Fruit fly (Drosophila melanogaster) whole organism, embryonic: ENCODE data around the gene CG13309.

Experiments
- ATbp ChIP-seq: fragments of 200-800 bp; sonication (Bioruptor generic); optimal IDR thresholded peaks from 2 replicates; lab custom pipeline; 2017; ENCODE audit warnings: missing biosample characterization, mild to moderate bottlenecking, missing genetic modification characterization, missing genetic modification reagents
- Adf1 ChIP-seq: fragments of 200-800 bp; sonication (Bioruptor generic); IDR thresholded peaks from 2 replicates; pipeline ENCODE4 v1.3.6; 2022; ENCODE audit warnings: missing biosample characterization, missing genetic modification characterization
- Awh ChIP-seq: fragments of 200-800 bp; sonication (Bioruptor generic); IDR thresholded peaks from 2 replicates; pipeline ENCODE4, ENCODE4 v1.3.6; 2022; ENCODE audit warnings: missing biosample characterization, missing genetic modification characterization
- C15 ChIP-seq: fragments of 200-800 bp; sonication (Bioruptor generic); IDR thresholded peaks from 3 replicates; pipeline ENCODE4 v1.3.6; 2022; ENCODE audit warnings: missing biosample characterization, missing genetic modification characterization
- CG10959 ChIP-seq: fragments of 200-800 bp; sonication (Bioruptor generic); IDR thresholded peaks from 2 replicates; pipeline ENCODE4 v1.3.6; 2022; ENCODE audit warnings: missing biosample characterization, missing genetic modification characterization
- CG10979 ChIP-seq: fragments of 200-800 bp; sonication (Bioruptor generic); optimal IDR thresholded peaks from 2 replicates; lab custom pipeline; 2018; ENCODE audit warnings: missing biosample characterization, mild to moderate bottlenecking, missing genetic modification characterization, moderate library complexity
- CG11504 ChIP-seq: fragments of 200-800 bp; sonication (Bioruptor generic); optimal IDR thresholded peaks from 3 replicates; lab custom pipeline; 2019; ENCODE audit warnings: missing biosample characterization, mild to moderate bottlenecking, missing genetic modification characterization, moderate library complexity
- CG15601 ChIP-seq: fragments of 200-800 bp; sonication (Bioruptor generic); optimal IDR thresholded peaks from 3 replicates; lab custom pipeline; 2019; ENCODE audit warnings: missing biosample characterization, mild to moderate bottlenecking, missing genetic modification characterization, moderate library complexity
- CG17361 ChIP-seq: fragments of 200-800 bp; sonication (Bioruptor generic); IDR thresholded peaks from 3 replicates; pipeline ENCODE4 v1.3.6; 2022; ENCODE audit warnings: missing biosample characterization, missing genetic modification characterization
- CG18011 ChIP-seq: fragments of 200-800 bp; sonication (Bioruptor generic); optimal IDR thresholded peaks from 2 replicates; lab custom pipeline; 2017; ENCODE audit warnings: missing biosample characterization, missing genetic modification characterization, mild to moderate bottlenecking, moderate library complexity, missing genotype
- CG18262 ChIP-seq: fragments of 200-800 bp; optimal IDR thresholded peaks from 3 replicates; lab custom pipeline; 2019; ENCODE audit warnings: missing biosample characterization, mild to moderate bottlenecking, missing genetic modification characterization, moderate library complexity
- CG18619 ChIP-seq: fragments of 200-800 bp; sonication (Bioruptor generic); optimal IDR thresholded peaks from 3 replicates; lab custom pipeline; 2017; ENCODE audit warnings: missing biosample characterization, mild to moderate bottlenecking, missing genetic modification characterization
- CG2712 ChIP-seq: fragments of 200-800 bp; optimal IDR thresholded peaks from 3 replicates; lab custom pipeline; 2019; ENCODE audit warnings: missing biosample characterization, mild to moderate bottlenecking, missing genetic modification characterization, moderate library complexity
- CG31388 ChIP-seq: fragments of 200-800 bp; sonication (Bioruptor generic); optimal IDR thresholded peaks from 2 replicates; lab custom pipeline; 2016; ENCODE audit warnings: missing biosample characterization, missing genetic modification characterization
- CG33557 ChIP-seq: fragments of 200-800 bp; sonication (Bioruptor generic); optimal IDR thresholded peaks from 2 replicates; lab custom pipeline; 2019; ENCODE audit warnings: missing biosample characterization, mild to moderate bottlenecking, missing genetic modification characterization, moderate library complexity
- CG7556 ChIP-seq: fragments of 200-800 bp; sonication (Bioruptor generic); optimal IDR thresholded peaks from 2 replicates; lab custom pipeline; 2017; ENCODE audit warnings: missing biosample characterization, mild to moderate bottlenecking, missing genetic modification characterization
- CG8089 ChIP-seq: fragments of 200-800 bp; sonication (Bioruptor generic); optimal IDR thresholded peaks from 3 replicates; lab custom pipeline; 2016; ENCODE audit warnings: missing biosample characterization, missing genetic modification characterization
- CHES-1-like ChIP-seq: fragments of 200-800 bp; sonication (Bioruptor generic); optimal IDR thresholded peaks from 2 replicates; lab custom pipeline; 2016; ENCODE audit warnings: missing biosample characterization, missing genetic modification characterization
- CoRest ChIP-seq: fragments of 200-800 bp; sonication (Bioruptor generic); optimal IDR thresholded peaks from 3 replicates; lab custom pipeline; 2018; ENCODE audit warnings: missing biosample characterization, mild to moderate bottlenecking, missing genetic modification characterization, moderate library complexity
- Dll ChIP-seq: fragments of 200-800 bp; sonication (Bioruptor generic); IDR thresholded peaks from 4 replicates; pipeline ENCODE4 v1.3.6; 2022; ENCODE audit warnings: missing biosample characterization, missing genetic modification characterization; ENCODE audit not compliant: partially characterized antibody
- Ets65A ChIP-seq: fragments of 200-800 bp; sonication (Bioruptor generic); peaks from one replicate; lab custom pipeline; 2016; ENCODE audit warnings: missing biosample characterization, missing genetic modification characterization
- Med ChIP-seq: fragments of 200-800 bp; sonication (Bioruptor generic); peaks from one replicate; lab custom pipeline; 2016; ENCODE audit warnings: missing biosample characterization, missing genetic modification characterization, mild to moderate bottlenecking, inconsistent platforms, moderate library complexity
- Meics ChIP-seq: fragments of 200-800 bp; sonication (Bioruptor generic); optimal IDR thresholded peaks from 2 replicates; lab custom pipeline; 2017; ENCODE audit warnings: missing biosample characterization, mild to moderate bottlenecking, missing genetic modification characterization
- Ravus ChIP-seq: fragments of 200-800 bp; sonication (Bioruptor generic); IDR thresholded peaks from 2 replicates; pipeline ENCODE4 v1.3.6; 2022; ENCODE audit warnings: missing biosample characterization, missing genetic modification characterization
- Trl ChIP-seq, 3 experiments: fragments of >200 bp in 2 of 3; fragments of 200-800 bp in 1 of 3; sonication (Bioruptor generic) in 1 of 3; optimal IDR thresholded peaks; 2 replicates in 1 of 3; 3 replicates in 2 of 3; lab custom pipeline; 2016 to 2017; ENCODE audit warnings: missing biosample characterization in 1 of 3, missing genetic modification characterization in 1 of 3
- Vsx1 ChIP-seq: fragments of 200-800 bp; sonication (Bioruptor generic); optimal IDR thresholded peaks from 2 replicates; lab custom pipeline; 2017; ENCODE audit warnings: missing biosample characterization, mild to moderate bottlenecking, missing genetic modification characterization, missing genetic modification reagents
- abd-A ChIP-seq: fragments of 200-800 bp; sonication (Bioruptor generic); optimal IDR thresholded peaks from 3 replicates; lab custom pipeline; 2019; ENCODE audit warnings: missing biosample characterization, mild to moderate bottlenecking, missing genetic modification characterization, moderate library complexity
- bsh ChIP-seq, 2 experiments: fragments of 200-800 bp; sonication (Bioruptor generic); optimal IDR thresholded peaks; 2 replicates each; lab custom pipeline; 2017 to 2018; ENCODE audit warnings: mild to moderate bottlenecking in 2 of 2, missing biosample characterization in 2 of 2, missing genetic modification characterization in 2 of 2, moderate library complexity in 1 of 2
- croc ChIP-seq: fragments of 200-800 bp; sonication (Bioruptor generic); conservative IDR thresholded peaks from 3 replicates; pipeline ENCODE4 v1.3.6; 2022; ENCODE audit warnings: missing biosample characterization, missing genetic modification characterization
- dan ChIP-seq: fragments of 200-800 bp; sonication (Bioruptor generic); IDR thresholded peaks from 2 replicates; pipeline ENCODE4 v1.3.6; 2022; ENCODE audit warnings: missing biosample characterization, missing genetic modification characterization
- disco-r ChIP-seq: fragments of 200-800 bp; sonication (Bioruptor generic); optimal IDR thresholded peaks from 2 replicates; lab custom pipeline; 2016; ENCODE audit warnings: missing biosample characterization, missing genetic modification characterization
- ems ChIP-seq: fragments of 200-800 bp; sonication (Bioruptor generic); optimal IDR thresholded peaks from 3 replicates; lab custom pipeline; 2016; ENCODE audit warnings: missing biosample characterization, missing genetic modification characterization
- esg ChIP-seq: fragments of 200-800 bp; sonication (Bioruptor generic); conservative IDR thresholded peaks from 2 replicates; pipeline ENCODE4 v1.3.6; 2022; ENCODE audit warnings: missing biosample characterization, missing genetic modification characterization
- gem ChIP-seq: fragments of 200-800 bp; sonication (Bioruptor generic); optimal IDR thresholded peaks from 2 replicates; lab custom pipeline; 2019; ENCODE audit warnings: missing biosample characterization, mild to moderate bottlenecking, missing genetic modification characterization, moderate library complexity
- hth ChIP-seq: fragments of >200 bp; optimal IDR thresholded peaks from 2 replicates; lab custom pipeline; 2017; ENCODE audit warnings: inconsistent platforms
- lola ChIP-seq, 3 experiments: fragments of >200 bp in 2 of 3; fragments of 200-800 bp in 1 of 3; sonication (Bioruptor generic) in 1 of 3; optimal IDR thresholded peaks; 2 replicates each; lab custom pipeline; 2017 to 2019; ENCODE audit warnings: missing biosample characterization in 3 of 3, missing genetic modification characterization in 3 of 3, mild to moderate bottlenecking in 1 of 3, moderate library complexity in 1 of 3
- mam ChIP-seq: fragments of 200-800 bp; sonication (Bioruptor generic); optimal IDR thresholded peaks from 3 replicates; lab custom pipeline; 2016; ENCODE audit warnings: missing biosample characterization, missing genetic modification characterization
- otp ChIP-seq: fragments of 200-800 bp; sonication (Bioruptor generic); IDR thresholded peaks from 3 replicates; pipeline ENCODE4, ENCODE4 v1.3.6; 2022; ENCODE audit warnings: missing biosample characterization, missing genetic modification characterization
- peb ChIP-seq: fragments of 200-800 bp; sonication (Bioruptor generic); IDR thresholded peaks from 2 replicates; pipeline ENCODE4 v1.3.6; 2022; ENCODE audit warnings: missing biosample characterization, missing genetic modification characterization
- phol ChIP-seq: fragments of 200-800 bp; sonication (Bioruptor generic); optimal IDR thresholded peaks from 3 replicates; lab custom pipeline; 2018; ENCODE audit warnings: missing biosample characterization, mild to moderate bottlenecking, missing genetic modification characterization, moderate library complexity
- rib ChIP-seq: fragments of 200-800 bp; sonication (Bioruptor generic); IDR thresholded peaks from 2 replicates; pipeline ENCODE4 v1.3.6; 2022; ENCODE audit warnings: missing biosample characterization, missing genetic modification characterization
- sens ChIP-seq: fragments of 200-800 bp; sonication (Bioruptor generic); peaks from one replicate; lab custom pipeline; 2016; ENCODE audit warnings: missing biosample characterization, missing genetic modification characterization
- slbo ChIP-seq: fragments of 200-800 bp; sonication (Bioruptor generic); IDR thresholded peaks from 2 replicates; pipeline ENCODE4 v1.3.6; 2022; ENCODE audit warnings: missing biosample characterization, missing genetic modification characterization
- sr ChIP-seq: fragments of 200-800 bp; sonication (Bioruptor generic); IDR thresholded peaks from 3 replicates; pipeline ENCODE4 v1.3.6; 2022; ENCODE audit warnings: missing biosample characterization, missing genetic modification characterization
- ssp ChIP-seq: fragments of 200-800 bp; sonication (Bioruptor generic); IDR thresholded peaks from 2 replicates; pipeline ENCODE4 v1.3.6; 2022; ENCODE audit warnings: missing biosample characterization, missing genetic modification characterization
- tap ChIP-seq: fragments of 200-800 bp; optimal IDR thresholded peaks from 3 replicates; lab custom pipeline; 2019; ENCODE audit warnings: missing biosample characterization, mild to moderate bottlenecking, missing genetic modification characterization, moderate library complexity
- vvl ChIP-seq: fragments of 200-800 bp; sonication (Bioruptor generic); IDR thresholded peaks from 2 replicates; pipeline ENCODE4 v1.3.6; 2022; ENCODE audit warnings: missing biosample characterization, missing genetic modification characterization

Gene CG13309

DNA sequence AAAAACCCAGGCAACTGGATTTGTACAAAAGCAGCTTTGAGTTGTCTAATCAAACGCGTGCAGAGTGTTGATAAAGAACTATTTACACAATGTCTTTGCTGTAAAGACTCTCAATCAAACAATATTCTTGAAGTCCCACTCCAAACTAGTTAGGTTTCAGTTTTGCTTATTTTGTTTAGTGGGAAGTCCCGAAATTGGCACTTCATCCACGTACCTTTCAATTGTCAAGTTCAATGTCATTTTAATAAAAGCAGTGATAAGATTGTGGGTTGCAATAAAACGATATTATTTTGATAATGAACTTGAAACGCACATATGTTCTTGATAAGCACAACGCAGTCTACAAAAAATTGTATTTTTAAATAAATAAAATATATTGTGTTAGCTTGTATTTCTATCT is 46.7 kb downstream of the CG13309 start:
- TF ChIP-seq rib (0 out of 2 replicates have a peak, but pooled peaks have one; percentile 3), Ravus (GFP tag; lab: Robert Waterston, UW) (no peak), CG15601 (tag; lab: Kevin White, UChicago) (peak; percentile 24)

DNA sequence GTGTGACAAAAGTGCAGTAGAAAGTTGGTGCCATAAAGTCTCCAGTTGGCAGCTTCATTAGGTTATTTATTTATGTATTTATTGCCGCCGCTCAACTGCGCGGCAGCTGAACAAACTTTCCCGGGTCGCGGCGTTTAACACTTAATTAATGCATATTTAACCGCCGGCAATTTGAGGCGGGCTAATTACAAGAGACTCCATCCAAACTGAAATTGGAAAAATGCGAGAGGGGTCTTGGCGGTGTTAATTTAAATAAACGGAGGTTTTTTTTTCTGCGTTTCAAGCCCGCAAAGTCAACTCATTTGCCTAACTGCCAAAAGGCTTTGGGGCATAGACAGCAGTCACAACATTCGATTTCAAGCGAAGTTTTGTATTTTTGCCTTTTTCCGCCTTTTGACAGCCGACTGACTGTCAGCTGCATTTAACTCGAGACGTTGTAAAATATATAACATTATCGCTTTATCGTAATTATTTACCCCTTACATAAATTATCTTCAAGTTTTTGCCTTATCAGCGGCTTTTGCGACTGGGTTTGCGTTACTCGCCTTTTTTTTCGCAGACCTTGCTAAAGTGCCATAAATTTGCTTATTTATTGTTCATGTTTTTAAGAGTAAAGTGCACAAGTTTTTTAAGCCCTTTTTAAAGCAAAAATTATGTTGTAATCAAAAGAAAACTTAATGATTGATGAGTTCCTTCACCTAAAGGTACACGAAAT is 47.6 kb downstream of the CG13309 start:
- TF ChIP-seq Awh (GFP tag; lab: Robert Waterston, UW): peak; percentile 83
- peak; percentile 56; the same call in 1 of the 2 replicates for TF ChIP-seq vvl (GFP tag; lab: Robert Waterston, UW)
- peak; percentile 25 for TF ChIP-seq Vsx1 (GFP tag; lab: Kevin White, UChicago)
- TF ChIP-seq otp: 0 out of 3 replicates have a peak, but pooled peaks have one; percentile 34
- no peak for TF ChIP-seq ems (GFP tag; lab: Kevin White, UChicago)

dm6 chr3L:8859936-8860335 is 49.7 kb downstream of the CG13309 start:
- TF ChIP-seq CG8089 (no peak), CG7556 (GFP tag; lab: Kevin White, UChicago) (peak; percentile 8), ATbp (GFP tag; lab: Kevin White, UChicago) (no peak), CoRest (tag; lab: Kevin White, UChicago) (peak; percentile 1), CG11504 (tag; lab: Kevin White, UChicago) (peak; percentile 7), CG18619 (no peak), CG10979 (peak; percentile 17), gem (tag; lab: Kevin White, UChicago) (peak; percentile 31), CG2712 (tag; lab: Kevin White, UChicago) (peak; percentile 10), bsh (GFP tag; optimal IDR thresholded peaks at IDR 0.05; lab: Kevin White, UChicago) (peak in 1 of 2 experiments; percentile 10), peb (GFP tag; lab: Robert Waterston, UW) (no peak), esg (no peak), phol (tag; lab: Kevin White, UChicago) (peak; percentile 16), CG17361 (0 out of 3 replicates have a peak, but pooled peaks have one; percentile 16), sens (peak; percentile 34), C15 (GFP tag; lab: Robert Waterston, UW) (no peak), CG18262 (tag; lab: Kevin White, UChicago) (peak; percentile 12), Med (GFP tag; lab: Kevin White, UChicago) (peak; percentile 34)

- TF ChIP-seq lola (GFP tag; optimal IDR thresholded peaks at IDR 0.05; lab: Kevin White, UChicago) (no peak), Ets65A (GFP tag; lab: Kevin White, UChicago) (no peak), CHES-1-like (no peak), CG33557 (GFP tag; lab: Kevin White, UChicago) (no peak), tap (no peak), sr (GFP tag; lab: Robert Waterston, UW) (no peak), CG31388 (GFP tag; lab: Kevin White, UChicago) (no peak), croc (GFP tag; lab: Robert Waterston, UW) (no peak), CG10959 (GFP tag; lab: Robert Waterston, UW) (no peak), Adf1 (no peak), CG18011 (no peak), ssp (no peak), abd-A (peak; percentile 39), dan (GFP tag; lab: Robert Waterston, UW) (no peak), Dll (GFP tag; lab: Robert Waterston, UW) (no peak), hth (lab: Kevin White, UChicago) (no peak), mam (GFP tag; lab: Kevin White, UChicago) (no peak), Meics (no peak), disco-r (GFP tag; lab: Kevin White, UChicago) (no peak), Trl (optimal IDR thresholded peaks at IDR 0.05; lab: Kevin White, UChicago) (no peak), Trl (GFP tag; optimal IDR thresholded peaks at IDR 0.05; lab: Kevin White, UChicago) (no peak), slbo (GFP tag; lab: Robert Waterston, UW) (no peak)
Observed at dm6 chr3L:8860746-8861145, 50.6 kb downstream of the CG13309 start.
